Worm (Caenorhabditis elegans): ENCODE results near the gene orc-5.

ce11 chrIV:10716348-10716747, 18.0 kb downstream of the orc-5 start, which contains the start of gene ncx-3:
- TF ChIP-seq pqm-1 (tag; optimal IDR thresholded peaks at IDR 0.05) (no peak), nhr-23 (tag; optimal IDR thresholded peaks at IDR 0.05) (no peak), zag-1 (tag; optimal IDR thresholded peaks at IDR 0.05) (no peak), nhr-12 (tag; optimal IDR thresholded peaks at IDR 0.05) (no peak), ama-1 (optimal IDR thresholded peaks at IDR 0.05) (no peak), daf-12 (tag; optimal IDR thresholded peaks at IDR 0.05) (no peak)
